Fruit fly (Drosophila melanogaster): Measurements from ENCODE around the gene Atg4b.

Atg4b gene

dm6 chr3R:15371833-15372232 is 15.1 kb upstream of the Atg4b start, which contains the start of the genes Ccm3 and CG6136 (continued):
- TF ChIP-seq dan (GFP tag; IDR thresholded peaks at IDR 0.05) = no peak
- TF ChIP-seq E2f1 (GFP tag; IDR thresholded peaks at IDR 0.05) = peak; percentile 56; the same call in 1 of the 2 replicates
- peak; percentile 19 for TF ChIP-seq ind (GFP tag; optimal IDR thresholded peaks at IDR 0.05)
- peak; percentile 74; the same call in 1 of the 3 replicates for TF ChIP-seq CG11456 (GFP tag; IDR thresholded peaks at IDR 0.05)
- TF ChIP-seq danr (GFP tag; IDR thresholded peaks at IDR 0.05) = no peak
- peak; percentile 69 for TF ChIP-seq Hmr (GFP tag; optimal IDR thresholded peaks at IDR 0.05)
- no peak for TF ChIP-seq CG15011 (GFP tag; optimal IDR thresholded peaks at IDR 0.05)
- peak; percentile 42 for TF ChIP-seq Bteb2 (GFP tag; optimal IDR thresholded peaks at IDR 0.05)
- TF ChIP-seq fd64A (GFP tag; optimal IDR thresholded peaks at IDR 0.05) = no peak
- TF ChIP-seq CG6765 (GFP tag; optimal IDR thresholded peaks at IDR 0.05) = peak; percentile 52
- TF ChIP-seq B-H1 (GFP tag; IDR thresholded peaks at IDR 0.05) = no peak
- no peak for TF ChIP-seq kay (GFP tag; optimal IDR thresholded peaks at IDR 0.05)
- no peak for TF ChIP-seq CG7839 (tag; optimal IDR thresholded peaks at IDR 0.05)
- TF ChIP-seq ap (GFP tag; IDR thresholded peaks at IDR 0.05) = no peak
- no peak for TF ChIP-seq CG15479 (GFP tag; optimal IDR thresholded peaks at IDR 0.05)
- peak in 1 of 2 experiments; percentile 75 for TF ChIP-seq insv (GFP tag; optimal IDR thresholded peaks at IDR 0.05)
- TF ChIP-seq CG14965 (GFP tag; optimal IDR thresholded peaks at IDR 0.05; ENCODE audit: borderline replicate concordance) = no peak
- TF ChIP-seq CG7963 (GFP tag; IDR thresholded peaks at IDR 0.05; ENCODE audit: partially characterized antibody) = peak; percentile 83
- peak; percentile 27 for TF ChIP-seq CG2712 (tag; optimal IDR thresholded peaks at IDR 0.05)
- no peak for TF ChIP-seq CG17612 (GFP tag; IDR thresholded peaks at IDR 0.05)
- TF ChIP-seq CG4404 (GFP tag; IDR thresholded peaks at IDR 0.05) = peak; percentile 25; the same call in 1 of the 2 replicates
- TF ChIP-seq CG17361 (GFP tag; IDR thresholded peaks at IDR 0.05) = no peak
- no peak for TF ChIP-seq sim (GFP tag; IDR thresholded peaks at IDR 0.05)
- TF ChIP-seq fd3F (GFP tag; optimal IDR thresholded peaks at IDR 0.05) = no peak
- TF ChIP-seq cg (GFP tag; optimal IDR thresholded peaks at IDR 0.05) = no peak
- peak; percentile 97 for TF ChIP-seq MBD-R2 (GFP tag; IDR thresholded peaks at IDR 0.05)
- TF ChIP-seq wdn (GFP tag; IDR thresholded peaks at IDR 0.05) = no peak; the same call in 1 of the 2 replicates
- no peak for TF ChIP-seq sc (optimal IDR thresholded peaks at IDR 0.05)
- no peak for TF ChIP-seq sc (GFP tag; optimal IDR thresholded peaks at IDR 0.05)
- TF ChIP-seq bab2 (GFP tag; optimal IDR thresholded peaks at IDR 0.05) = peak; percentile 34
- peak; percentile 81 for TF ChIP-seq CHES-1-like (GFP tag; optimal IDR thresholded peaks at IDR 0.05)
- TF ChIP-seq Atf6 (GFP tag; IDR thresholded peaks at IDR 0.05) = 0 out of 2 replicates have a peak, but pooled peaks have one; percentile 13
- TF ChIP-seq ara (GFP tag; IDR thresholded peaks at IDR 0.05) = peak; percentile 15; the same call in 1 of the 2 replicates
- TF ChIP-seq CTCF (GFP tag; optimal IDR thresholded peaks at IDR 0.05) = no peak
- no peak for TF ChIP-seq CG15269 (tag; optimal IDR thresholded peaks at IDR 0.05)
- no peak for TF ChIP-seq run (tag; optimal IDR thresholded peaks at IDR 0.05)

- no peak for TF ChIP-seq Tbp (GFP tag; optimal IDR thresholded peaks at IDR 0.05)
- TF ChIP-seq kay (GFP tag; optimal IDR thresholded peaks at IDR 0.05) = no peak
- peak; percentile 44 for TF ChIP-seq MESR4 (GFP tag; optimal IDR thresholded peaks at IDR 0.05)
- 0 out of 2 replicates have a peak, but pooled peaks have one; percentile 11 for TF ChIP-seq MBD-R2 (GFP tag; IDR thresholded peaks at IDR 0.05)
- peak; percentile 48 for TF ChIP-seq onecut (GFP tag; IDR thresholded peaks at IDR 0.05)
- TF ChIP-seq ewg (GFP tag; optimal IDR thresholded peaks at IDR 0.05) = peak; percentile 91
- 0 out of 2 replicates have a peak, but pooled peaks have one; percentile 30 for TF ChIP-seq unc-4 (GFP tag; IDR thresholded peaks at IDR 0.05; ENCODE audit: partially characterized antibody)
Measured at dm6 chr3R:15369742-15370141, 13.0 kb upstream of the Atg4b start, which contains the start of gene CG14868. Gene CG14868 (minus strand): TSS chr3R:15369945.
